Worm (Caenorhabditis elegans) whole organism, mixed stage, embryonic: ENCODE data around the gene srbc-27.
"Not testable (repeated sequence)": the region's sequence is repeated elsewhere in the genome, so short reads cannot be mapped to it uniquely, and the experiment has no call there.

Experiments used
- M03D4.4 ChIP-seq: sonication (generic microtip); optimal IDR thresholded peaks from 2 replicates; lab custom pipeline; 2017; ENCODE audit warnings: mild to moderate bottlenecking, missing genetic modification characterization, missing compliant biosample characterization
- bed-3 ChIP-seq: fragments of 200-800 bp; sonication (Bioruptor generic); optimal IDR thresholded peaks from 3 replicates; lab custom pipeline; 2018; ENCODE audit warnings: mild to moderate bottlenecking, missing genetic modification characterization, moderate library complexity, missing compliant biosample characterization
- blmp-1 ChIP-seq: fragments of 150-350 bp; optimal IDR thresholded peaks from 2 replicates; lab custom pipeline; 2014; ENCODE audit warnings: missing biosample characterization, missing genetic modification characterization
- ceh-43 ChIP-seq: fragments of 200-800 bp; sonication (Bioruptor generic); optimal IDR thresholded peaks from 2 replicates; lab custom pipeline; 2018; ENCODE audit warnings: mild to moderate bottlenecking, missing genetic modification characterization, moderate library complexity, missing compliant biosample characterization
- ceh-83 ChIP-seq: fragments of 200-800 bp; sonication (Bioruptor generic); optimal IDR thresholded peaks from 2 replicates; lab custom pipeline; 2018; ENCODE audit warnings: mild to moderate bottlenecking, missing genetic modification characterization, missing compliant biosample characterization
- ces-1 ChIP-seq: fragments of 150-350 bp; optimal IDR thresholded peaks from 2 replicates; lab custom pipeline; 2014; ENCODE audit warnings: missing biosample characterization, missing genetic modification reagents, missing genetic modification characterization
- cnd-1 ChIP-seq: fragments of 200-800 bp; sonication (Bioruptor generic); optimal IDR thresholded peaks from 2 replicates; lab custom pipeline; 2018; ENCODE audit warnings: mild to moderate bottlenecking, missing genetic modification characterization, missing compliant biosample characterization
- elt-1 ChIP-seq: sonication (generic microtip); optimal IDR thresholded peaks from 2 replicates; lab custom pipeline; 2017; ENCODE audit warnings: missing genetic modification characterization, mild to moderate bottlenecking, missing compliant biosample characterization, antibody characterized with exemption, moderate library complexity, borderline replicate concordance; ENCODE audit not compliant: insufficient read depth
- elt-3 ChIP-seq: fragments of 150-350 bp; optimal IDR thresholded peaks from 2 replicates; lab custom pipeline; 2014; ENCODE audit warnings: missing biosample characterization, missing genetic modification characterization
- flh-1 ChIP-seq: fragments of 200-800 bp; sonication (Bioruptor generic); optimal IDR thresholded peaks from 2 replicates; lab custom pipeline; 2018; ENCODE audit warnings: mild to moderate bottlenecking, missing genetic modification characterization, moderate library complexity, missing compliant biosample characterization
- ham-2 ChIP-seq: fragments of 200-800 bp; sonication (Bioruptor generic); optimal IDR thresholded peaks from 2 replicates; lab custom pipeline; 2018; ENCODE audit warnings: mild to moderate bottlenecking, missing genetic modification characterization, missing compliant biosample characterization
- hlh-1 ChIP-seq: fragments of 150-350 bp; optimal IDR thresholded peaks from 2 replicates; lab custom pipeline; 2014; ENCODE audit warnings: missing biosample characterization, missing genetic modification reagents, missing genetic modification characterization
- lin-13 ChIP-seq: fragments of 150-350 bp; optimal IDR thresholded peaks from 2 replicates; lab custom pipeline; 2014; ENCODE audit warnings: missing biosample characterization, missing genetic modification characterization
- lsy-2 ChIP-seq: fragments of 150-350 bp; optimal IDR thresholded peaks from 2 replicates; lab custom pipeline; 2014; ENCODE audit warnings: missing biosample characterization, missing genetic modification characterization
- mab-5 ChIP-seq: fragments of 150-350 bp; optimal IDR thresholded peaks from 2 replicates; lab custom pipeline; 2014; ENCODE audit warnings: missing biosample characterization, missing genetic modification characterization
- mep-1 ChIP-seq: fragments of 150-350 bp; optimal IDR thresholded peaks from 2 replicates; lab custom pipeline; 2017; ENCODE audit warnings: missing biosample characterization, missing genetic modification reagents, missing genetic modification characterization, inconsistent platforms
- mls-2 ChIP-seq: sonication (generic microtip); optimal IDR thresholded peaks from 2 replicates; lab custom pipeline; 2016; ENCODE audit warnings: mild to moderate bottlenecking, missing genetic modification characterization, moderate library complexity, missing compliant biosample characterization
- nhr-12 ChIP-seq: fragments of 150-350 bp; optimal IDR thresholded peaks from 2 replicates; lab custom pipeline; 2014; ENCODE audit warnings: missing biosample characterization, missing genetic modification characterization
- nhr-237 ChIP-seq: fragments of 150-350 bp; optimal IDR thresholded peaks from 2 replicates; lab custom pipeline; 2014; ENCODE audit warnings: missing biosample characterization, missing genetic modification characterization
- nhr-28 ChIP-seq: fragments of 150-350 bp; optimal IDR thresholded peaks from 2 replicates; lab custom pipeline; 2014; ENCODE audit warnings: missing biosample characterization, missing genetic modification characterization
- pha-4 ChIP-seq: fragments of 150-350 bp; optimal IDR thresholded peaks from 2 replicates; lab custom pipeline; 2018; ENCODE audit warnings: missing biosample characterization, missing genetic modification reagents, missing genetic modification characterization
- snpc-4 ChIP-seq: fragments of 150-350 bp; optimal IDR thresholded peaks from 2 replicates; lab custom pipeline; 2014; ENCODE audit warnings: missing biosample characterization, missing genetic modification characterization
- sptf-1 ChIP-seq: sonication (generic microtip); optimal IDR thresholded peaks from 2 replicates; lab custom pipeline; 2017; ENCODE audit warnings: mild to moderate bottlenecking, missing genetic modification characterization, moderate library complexity, missing compliant biosample characterization
- tbx-8 ChIP-seq: fragments of 200-800 bp; sonication (Bioruptor generic); optimal IDR thresholded peaks from 2 replicates; lab custom pipeline; 2018; ENCODE audit warnings: mild to moderate bottlenecking, missing genetic modification characterization, moderate library complexity, missing compliant biosample characterization
- unc-120 ChIP-seq: sonication (generic microtip); optimal IDR thresholded peaks from 2 replicates; lab custom pipeline; 2017; ENCODE audit warnings: missing genetic modification characterization, missing compliant biosample characterization; ENCODE audit not compliant: poor library complexity, severe bottlenecking
- unc-39 ChIP-seq: fragments of 150-350 bp; optimal IDR thresholded peaks from 2 replicates; lab custom pipeline; 2014; ENCODE audit warnings: missing biosample characterization, missing genetic modification characterization
- unc-62 ChIP-seq: fragments of 150-350 bp; optimal IDR thresholded peaks from 2 replicates; lab custom pipeline; 2014; ENCODE audit warnings: missing biosample characterization, missing genetic modification reagents, missing genetic modification characterization

srbc-27 gene

ce11 chrV:17430903-17431302 is at the start of gene srbc-27:
srbc-27 (plus strand) TSS chrV:17431203.
- TF ChIP-seq bed-3 (GFP tag; lab: Kevin White, UChicago): no peak

ce11 chrV:17395374-17395773 is 35.6 kb upstream of the srbc-27 start, which contains the start of gene srh-120:
srh-120 (plus strand) TSS chrV:17395674.
- TF ChIP-seq cnd-1 (tag; lab: Kevin White, UChicago) (no peak), elt-3 (tag; lab: Kevin White, UChicago) (no peak), unc-39 (tag; lab: Kevin White, UChicago) (no peak), mls-2 (tag; lab: Kevin White, UChicago) (no peak), ceh-83 (GFP tag; lab: Kevin White, UChicago) (no peak), ceh-43 (no peak), ces-1 (GFP tag; lab: Kevin White, UChicago) (no peak)
- TF ChIP-seq, all 35 proteins: peak for 0

- not testable (repeated sequence) for TF ChIP-seq nhr-28 (tag; lab: Kevin White, UChicago); blmp-1; cnd-1 (tag; lab: Kevin White, UChicago)
- TF ChIP-seq, all 35 proteins: peak for 0; not testable (repeated sequence) for 35
Observed at ce11 chrV:17409955-17410354, 21.0 kb upstream of the srbc-27 start, which contains the start of gene srh-132. srh-132 (plus strand) TSS chrV:17410255.

- TF ChIP-seq snpc-4 (tag; lab: Kevin White, UChicago) (no peak), elt-3 (tag; lab: Kevin White, UChicago) (no peak), tbx-8 (GFP tag; lab: Kevin White, UChicago) (no peak), ces-1 (GFP tag; lab: Kevin White, UChicago) (no peak), ceh-43 (no peak), nhr-237 (no peak), blmp-1 (no peak), M03D4.4 (no peak), sptf-1 (tag; lab: Kevin White, UChicago) (no peak), elt-1 (tag; lab: Kevin White, UChicago) (no peak), mep-1 (no peak)
Observed at ce11 chrV:17414951-17415350, 16.1 kb upstream of the srbc-27 start, which contains the start of gene T27C5.12. T27C5.12 (plus strand) TSS chrV:17415251.

DNA sequence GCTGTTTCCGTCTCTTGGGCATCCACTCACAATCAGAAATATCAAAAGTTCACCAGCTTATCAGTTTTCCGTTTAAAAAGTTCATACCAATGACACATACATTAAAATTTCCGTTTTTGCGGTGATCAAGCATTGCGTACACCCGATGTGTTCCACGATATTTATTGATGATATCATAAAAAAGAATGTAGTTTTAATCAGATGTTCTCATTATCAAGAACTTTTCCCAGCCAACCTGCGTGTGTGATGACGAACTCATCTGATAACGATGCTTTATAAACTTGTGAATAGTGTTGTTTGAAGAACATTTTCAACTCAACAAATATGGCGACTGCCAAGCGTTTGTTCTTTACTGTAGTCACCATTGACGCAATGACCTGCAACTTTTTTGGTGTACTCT is 14.2 kb upstream of the srbc-27 start, which contains the start of gene clc-21:
Gene clc-21 (plus strand): TSS at position 301 of the 400 bp plus-strand sequence.
- TF ChIP-seq ceh-43 (no peak), elt-3 (tag; lab: Kevin White, UChicago) (no peak), blmp-1 (no peak), hlh-1 (no peak), ham-2 (GFP tag; lab: Kevin White, UChicago) (no peak), flh-1 (no peak), mab-5 (tag; lab: Kevin White, UChicago) (no peak), mep-1 (no peak), mls-2 (tag; lab: Kevin White, UChicago) (no peak), elt-1 (tag; lab: Kevin White, UChicago) (no peak), sptf-1 (tag; lab: Kevin White, UChicago) (no peak)

DNA sequence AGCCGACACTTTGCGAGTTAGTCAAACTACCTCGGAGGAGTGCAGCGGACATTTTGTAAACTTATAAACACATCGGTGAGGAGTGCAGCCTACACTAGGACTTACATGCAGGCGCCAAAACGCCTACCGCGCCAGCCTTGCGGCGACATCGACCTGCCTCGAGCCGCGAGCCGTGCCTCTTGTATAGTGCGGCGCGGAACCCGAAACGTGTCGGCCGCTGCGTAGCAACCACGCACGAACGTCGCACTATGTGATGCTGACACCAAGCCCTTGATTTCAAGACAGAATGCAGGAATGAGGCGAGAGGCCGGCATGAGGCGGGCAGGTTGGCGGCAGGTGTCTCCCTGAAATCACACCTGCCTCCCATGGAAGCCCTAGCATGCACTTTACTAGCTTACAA is 1.7 kb upstream of the srbc-27 start:
- TF ChIP-seq mab-5 (tag; lab: Kevin White, UChicago) (no peak), unc-120 (tag; lab: Kevin White, UChicago) (no peak), pha-4 (tag; lab: Kevin White, UChicago) (no peak), nhr-12 (no peak), lsy-2 (no peak), lin-13 (tag; lab: Kevin White, UChicago) (no peak), unc-62 (GFP tag; lab: Kevin White, UChicago) (no peak), snpc-4 (tag; lab: Kevin White, UChicago) (no peak), tbx-8 (GFP tag; lab: Kevin White, UChicago) (no peak), cnd-1 (tag; lab: Kevin White, UChicago) (no peak), mep-1 (no peak), flh-1 (no peak), nhr-237 (no peak), bed-3 (GFP tag; lab: Kevin White, UChicago) (no peak)
